Worm (Caenorhabditis elegans): ENCODE data around the gene M02D8.7.

DNA sequence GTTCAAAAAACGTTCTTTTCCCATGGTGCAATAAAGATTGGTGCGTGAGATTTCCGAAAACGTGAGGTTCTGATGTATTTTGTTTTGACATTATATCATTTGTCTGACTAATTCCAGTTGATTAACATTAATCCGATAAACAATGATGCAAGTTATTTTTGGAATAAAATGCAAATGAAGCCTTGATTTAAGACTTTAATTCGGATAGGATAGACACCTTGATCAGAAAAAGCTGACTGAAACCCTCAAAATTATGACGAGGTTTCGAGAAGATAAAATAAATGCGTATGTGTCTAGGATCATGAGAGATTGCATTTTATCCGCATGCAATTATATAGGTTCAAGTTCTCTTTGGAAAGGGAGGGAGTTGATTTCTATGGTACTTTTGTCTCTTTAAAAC lies 2.7 kb upstream of the M02D8.7 start:
- TF ChIP-seq odd-2 (tag; optimal IDR thresholded peaks at IDR 0.05) (no peak), fax-1 (tag; optimal IDR thresholded peaks at IDR 0.05) (no peak), ets-4 (tag; optimal IDR thresholded peaks at IDR 0.05) (no peak), ceh-30 (tag; optimal IDR thresholded peaks at IDR 0.05) (no peak), ceh-31 (tag; optimal IDR thresholded peaks at IDR 0.05) (no peak), sox-2 (GFP tag; IDR thresholded peaks at IDR 0.05) (no peak), lin-11 (tag; optimal IDR thresholded peaks at IDR 0.05) (no peak), dmd-4 (tag; optimal IDR thresholded peaks at IDR 0.05; ENCODE audit: borderline replicate concordance) (no peak), unc-86 (tag; optimal IDR thresholded peaks at IDR 0.05) (no peak), eyg-1 (tag; optimal IDR thresholded peaks at IDR 0.05) (no peak), pha-4 (tag; optimal IDR thresholded peaks at IDR 0.05) (no peak)

Data from whole organism, late embryonic.